Worm (Caenorhabditis elegans) whole organism, L4 larva: ENCODE measurements around the gene ell-1.
A peak's percentile ranks its signal among the peaks of the same experiment; 100 is the strongest.

ENCODE experiments used
- F10B5.3 ChIP-seq: sonication (generic microtip); optimal IDR thresholded peaks from 2 replicates; lab custom pipeline; 2016; ENCODE audit warnings: mild to moderate bottlenecking, missing genetic modification characterization, missing compliant biosample characterization
- T20F7.1 ChIP-seq: fragments of 200-800 bp; sonication (Bioruptor generic); optimal IDR thresholded peaks from 2 replicates; lab custom pipeline; 2018; ENCODE audit warnings: mild to moderate bottlenecking, missing genetic modification characterization, missing compliant biosample characterization
- aha-1 ChIP-seq: fragments of 150-350 bp; peaks from one replicate; lab custom pipeline; 2014; ENCODE audit warnings: missing biosample characterization, missing genetic modification characterization
- ama-1 ChIP-seq: fragments of 150-350 bp; optimal IDR thresholded peaks from 2 replicates; lab custom pipeline; 2014; ENCODE audit warnings: inconsistent platforms, mixed read lengths
- arid-1 ChIP-seq: fragments of 200-800 bp; sonication (Bioruptor generic); conservative IDR thresholded peaks from 2 replicates; pipeline ENCODE4 v1.3.6; 2022; ENCODE audit warnings: missing genetic modification reagents, missing genetic modification characterization, missing compliant biosample characterization
- ceh-20 ChIP-seq: fragments of 200-800 bp; sonication (Bioruptor generic); IDR thresholded peaks from 2 replicates; pipeline ENCODE4 v1.3.6; 2022; ENCODE audit warnings: missing genetic modification reagents, missing genetic modification characterization, missing compliant biosample characterization
- cey-2 ChIP-seq: sonication (generic microtip); optimal IDR thresholded peaks from 3 replicates; lab custom pipeline; 2017; ENCODE audit warnings: missing genetic modification characterization, mild to moderate bottlenecking, missing compliant biosample characterization, antibody characterized with exemption, borderline replicate concordance; ENCODE audit not compliant: insufficient read depth
- daf-16 ChIP-seq, 3 experiments: sonication (generic microtip); optimal IDR thresholded peaks; 2 replicates each; lab custom pipeline; 2016 to 2017; ENCODE audit warnings: missing genetic modification characterization in 3 of 3, missing genetic modification reagents in 3 of 3, mild to moderate bottlenecking in 2 of 3, missing compliant biosample characterization in 2 of 3, missing biosample characterization in 1 of 3, moderate library complexity in 1 of 3
- daf-8 ChIP-seq: fragments of 200-800 bp; sonication (Bioruptor generic); IDR thresholded peaks from 2 replicates; pipeline ENCODE4 v1.3.6; 2022; ENCODE audit warnings: missing genetic modification characterization, missing compliant biosample characterization
- dpl-1 ChIP-seq: fragments of 150-350 bp; optimal IDR thresholded peaks from 2 replicates; lab custom pipeline; 2014; ENCODE audit warnings: missing biosample characterization, missing genetic modification reagents, missing genetic modification characterization
- dve-1 ChIP-seq: sonication (generic microtip); optimal IDR thresholded peaks from 2 replicates; lab custom pipeline; 2017; ENCODE audit warnings: antibody characterized with exemption, mild to moderate bottlenecking, missing genetic modification characterization, missing compliant biosample characterization; ENCODE audit not compliant: insufficient read depth
- hif-1 ChIP-seq, 2 experiments: sonication (generic microtip); optimal IDR thresholded peaks; 2 replicates each; lab custom pipeline; 2016 to 2017; ENCODE audit warnings: missing compliant biosample characterization in 2 of 2, missing genetic modification characterization in 2 of 2, missing genetic modification reagents in 2 of 2, missing genotype in 2 of 2, mild to moderate bottlenecking in 1 of 2
- hlh-11 ChIP-seq: fragments of 200-800 bp; sonication (Bioruptor generic); optimal IDR thresholded peaks from 2 replicates; lab custom pipeline; 2018; ENCODE audit warnings: mild to moderate bottlenecking, missing genetic modification characterization, missing compliant biosample characterization
- hlh-30 ChIP-seq: sonication (generic microtip); optimal IDR thresholded peaks from 2 replicates; lab custom pipeline; 2017; ENCODE audit warnings: antibody characterized with exemption, mild to moderate bottlenecking, missing genetic modification characterization, missing compliant biosample characterization; ENCODE audit not compliant: insufficient read depth
- lin-29 ChIP-seq: fragments of 200-800 bp; sonication (Bioruptor generic); IDR thresholded peaks from 2 replicates; pipeline ENCODE4 v1.3.6; 2022; ENCODE audit warnings: missing genetic modification reagents, missing genetic modification characterization, missing compliant biosample characterization
- lsy-2 ChIP-seq, 2 experiments: fragments of 150-350 bp in 1 of 2; sonication (generic microtip) in 1 of 2; optimal IDR thresholded peaks; 2 replicates each; lab custom pipeline; 2014 to 2017; ENCODE audit warnings: missing biosample characterization in 2 of 2, missing genetic modification characterization in 2 of 2
- madf-9 ChIP-seq: fragments of 200-800 bp; sonication (Bioruptor generic); conservative IDR thresholded peaks from 2 replicates; pipeline ENCODE4 v1.3.6; 2022; ENCODE audit warnings: missing genetic modification reagents, missing genetic modification characterization, missing compliant biosample characterization
- mdl-1 ChIP-seq, 2 experiments: fragments of 150-350 bp in 1 of 2; sonication (generic microtip) in 1 of 2; optimal IDR thresholded peaks; 2 replicates each; lab custom pipeline; 2014 to 2017; ENCODE audit warnings: missing biosample characterization in 2 of 2, missing genetic modification characterization in 2 of 2
- mep-1 ChIP-seq: fragments of 150-350 bp; sonication (generic microtip); optimal IDR thresholded peaks from 3 replicates; lab custom pipeline; 2014; ENCODE audit warnings: missing biosample characterization, missing genetic modification characterization
- mes-2 ChIP-seq: sonication (generic microtip); optimal IDR thresholded peaks from 2 replicates; lab custom pipeline; 2016; ENCODE audit warnings: missing genotype, mild to moderate bottlenecking, missing genetic modification characterization, missing compliant biosample characterization; ENCODE audit not compliant: poor library complexity, severe bottlenecking
- mxl-3 ChIP-seq: fragments of 200-800 bp; sonication (Bioruptor generic); optimal IDR thresholded peaks from 2 replicates; lab custom pipeline; 2018; ENCODE audit warnings: mild to moderate bottlenecking, missing genetic modification characterization, missing compliant biosample characterization
- nhr-102 ChIP-seq: sonication (generic microtip); optimal IDR thresholded peaks from 2 replicates; lab custom pipeline; 2016; ENCODE audit warnings: mild to moderate bottlenecking, missing genetic modification characterization, moderate library complexity, missing compliant biosample characterization
- nhr-237 ChIP-seq: sonication (generic microtip); optimal IDR thresholded peaks from 2 replicates; lab custom pipeline; 2017; ENCODE audit warnings: missing biosample characterization, missing genetic modification characterization
- nhr-25 ChIP-seq: sonication (generic microtip); optimal IDR thresholded peaks from 2 replicates; lab custom pipeline; 2017; ENCODE audit warnings: missing genetic modification characterization, mild to moderate bottlenecking, missing compliant biosample characterization, antibody characterized with exemption, moderate library complexity, borderline replicate concordance; ENCODE audit not compliant: insufficient read depth
- nhr-28 ChIP-seq: fragments of 150-350 bp; optimal IDR thresholded peaks from 2 replicates; lab custom pipeline; 2014; ENCODE audit warnings: missing biosample characterization, missing genetic modification characterization
- nhr-48 ChIP-seq: sonication (generic microtip); optimal IDR thresholded peaks from 2 replicates; lab custom pipeline; 2016; ENCODE audit warnings: mild to moderate bottlenecking, missing genetic modification characterization, missing compliant biosample characterization
- nhr-77 ChIP-seq: fragments of 150-350 bp; optimal IDR thresholded peaks from 2 replicates; lab custom pipeline; 2014; ENCODE audit warnings: missing biosample characterization, missing genetic modification characterization
- php-3 ChIP-seq: fragments of 200-800 bp; sonication (Bioruptor generic); IDR thresholded peaks from 2 replicates; pipeline ENCODE4 v1.3.6; 2022; ENCODE audit warnings: missing genetic modification reagents, missing genetic modification characterization, missing compliant biosample characterization
- pqm-1 ChIP-seq: sonication (generic microtip); optimal IDR thresholded peaks from 2 replicates; lab custom pipeline; 2017; ENCODE audit warnings: missing biosample characterization, missing genetic modification characterization
- saeg-2 ChIP-seq: fragments of 200-800 bp; sonication (Bioruptor generic); IDR thresholded peaks from 2 replicates; pipeline ENCODE4 v1.3.6; 2022; ENCODE audit warnings: missing genetic modification reagents, missing genetic modification characterization, missing compliant biosample characterization
- set-16 ChIP-seq: fragments of 200-800 bp; sonication (Bioruptor generic); IDR thresholded peaks from 2 replicates; pipeline ENCODE4 v1.3.6; 2022; ENCODE audit warnings: missing genetic modification reagents, missing genetic modification characterization, missing compliant biosample characterization
- snpc-1.2 ChIP-seq: fragments of 200-800 bp; sonication (Bioruptor generic); IDR thresholded peaks from 2 replicates; pipeline ENCODE4 v1.3.6; 2022; ENCODE audit warnings: missing genetic modification reagents, missing genetic modification characterization, missing compliant biosample characterization
- tra-1 ChIP-seq: fragments of 200-800 bp; sonication (Bioruptor generic); IDR thresholded peaks from 2 replicates; pipeline ENCODE4 v1.3.6; 2022; ENCODE audit warnings: missing genetic modification reagents, missing genetic modification characterization, missing compliant biosample characterization
- unc-39 ChIP-seq: sonication (generic microtip); optimal IDR thresholded peaks from 2 replicates; lab custom pipeline; 2017; ENCODE audit warnings: missing biosample characterization, missing genetic modification characterization
- vab-7 ChIP-seq: fragments of 200-800 bp; sonication (Bioruptor generic); IDR thresholded peaks from 2 replicates; pipeline ENCODE4 v1.3.6; 2022; ENCODE audit warnings: missing genetic modification reagents, missing genetic modification characterization, missing compliant biosample characterization
- zfp-2 ChIP-seq: sonication (generic microtip); optimal IDR thresholded peaks from 2 replicates; lab custom pipeline; 2016; ENCODE audit warnings: mild to moderate bottlenecking, missing genetic modification characterization, missing compliant biosample characterization
- ztf-11 ChIP-seq: fragments of 150-350 bp; optimal IDR thresholded peaks from 2 replicates; lab custom pipeline; 2014; ENCODE audit warnings: missing biosample characterization, missing genetic modification characterization

Gene ell-1

DNA sequence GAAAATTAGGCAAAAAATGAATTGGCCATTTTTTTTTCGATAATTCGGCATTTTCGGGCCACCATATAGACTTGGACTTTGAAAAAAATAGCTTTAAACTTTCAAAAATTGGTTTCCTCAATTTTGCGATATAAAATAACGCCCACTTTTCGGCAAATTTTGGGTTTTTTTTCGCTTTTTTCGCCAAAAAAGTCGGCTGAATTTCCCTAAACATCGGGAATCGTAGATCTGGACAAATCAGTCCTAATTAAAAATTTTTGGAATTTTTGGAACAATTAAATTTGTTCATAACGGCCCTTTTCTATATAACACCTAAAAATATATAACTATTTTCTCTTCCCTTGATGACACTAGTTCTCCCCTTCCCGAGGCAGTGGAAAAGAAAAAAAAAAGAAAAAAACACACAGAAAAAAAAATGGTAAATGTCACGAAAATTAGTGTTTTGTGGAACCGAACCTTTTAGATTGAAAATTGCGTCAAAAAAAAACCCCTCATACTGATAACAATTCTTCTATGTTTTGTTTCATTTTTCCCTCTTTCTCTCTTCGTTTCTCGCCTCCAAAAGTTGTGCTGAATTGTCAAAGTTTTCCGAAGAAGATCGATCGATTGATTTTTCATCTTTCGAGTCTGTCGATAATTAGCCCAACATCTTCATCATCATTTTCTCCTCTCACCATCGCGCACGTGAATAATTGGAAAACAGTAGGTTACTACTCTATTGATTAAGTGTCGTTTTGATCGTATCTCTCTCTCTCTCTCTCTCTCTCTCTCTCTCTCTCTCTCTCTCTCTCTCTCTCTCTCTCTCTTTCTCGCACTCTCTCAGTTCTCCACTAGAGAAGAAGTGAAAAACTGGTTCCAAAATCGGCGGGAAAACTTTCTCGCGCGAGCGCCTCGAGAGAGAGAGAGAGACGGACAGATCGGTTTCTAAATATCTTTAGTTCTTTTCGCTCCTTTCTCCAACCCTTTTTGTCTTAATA lies 6.4 kb downstream of the ell-1 start, which contains the start of gene Y24D9A.6 (continued):
- TF ChIP-seq lin-29 (GFP tag; lab: Robert Waterston, UW) (0 out of 2 replicates have a peak, but pooled peaks have one; percentile 41), vab-7 (GFP tag; lab: Robert Waterston, UW) (no peak), cey-2 (peak; percentile 23), daf-16 (GFP tag; optimal IDR thresholded peaks at IDR 0.05; lab: Kevin White, UChicago) (no peak), daf-16 (tag; optimal IDR thresholded peaks at IDR 0.05; lab: Kevin White, UChicago) (peak; percentile 3), nhr-237 (tag; lab: Kevin White, UChicago) (no peak), mep-1 (tag; lab: Kevin White, UChicago) (peak; percentile 58), nhr-48 (peak; percentile 11), nhr-77 (tag; lab: Kevin White, UChicago) (no peak), set-16 (GFP tag; lab: Robert Waterston, UW) (peak; percentile 81), tra-1 (GFP tag; lab: Robert Waterston, UW) (peak; percentile 35; the same call in 1 of the 2 replicates), nhr-102 (tag; lab: Kevin White, UChicago) (peak; percentile 15)

DNA sequence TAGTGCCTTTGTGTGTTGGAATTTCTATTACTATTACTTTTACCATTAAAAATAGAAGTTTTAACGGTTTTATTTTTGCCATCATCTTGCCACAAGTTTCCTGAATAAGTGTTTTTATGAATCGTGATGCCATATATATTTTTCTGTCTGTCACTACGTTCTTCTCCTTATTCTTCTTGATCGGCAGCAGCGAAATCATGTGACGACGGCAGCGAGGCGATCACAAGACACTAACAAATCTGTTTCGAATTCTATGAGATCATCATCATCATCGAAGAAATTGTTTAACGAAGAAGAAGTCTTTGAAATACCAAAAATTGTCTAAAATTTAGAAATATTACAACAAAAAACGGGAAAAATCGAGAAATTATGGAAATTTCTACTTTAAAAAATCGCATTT lies 8.2 kb downstream of the ell-1 start:
- TF ChIP-seq hlh-30 (tag; lab: Kevin White, UChicago) (peak; percentile 91), lsy-2 (tag; optimal IDR thresholded peaks at IDR 0.05; lab: Kevin White, UChicago) (peak in 1 of 2 experiments; percentile 52), mdl-1 (tag; optimal IDR thresholded peaks at IDR 0.05; lab: Kevin White, UChicago) (peak in 1 of 2 experiments; percentile 28), ztf-11 (no peak), saeg-2 (GFP tag; lab: Robert Waterston, UW) (no peak), dve-1 (peak; percentile 66), pqm-1 (tag; lab: Kevin White, UChicago) (no peak), daf-8 (GFP tag; lab: Robert Waterston, UW) (no peak), zfp-2 (no peak), nhr-25 (peak; percentile 4), dpl-1 (GFP tag; lab: Kevin White, UChicago) (peak; percentile 20), nhr-28 (tag; lab: Kevin White, UChicago) (peak; percentile 60), hif-1 (tag; optimal IDR thresholded peaks at IDR 0.05; lab: Kevin White, UChicago) (peak in 1 of 2 experiments; percentile 3), arid-1 (GFP tag; lab: Robert Waterston, UW) (no peak), snpc-1.2 (GFP tag; lab: Robert Waterston, UW) (no peak), mxl-3 (GFP tag; lab: Kevin White, UChicago) (no peak), F10B5.3 (tag; lab: Kevin White, UChicago) (no peak), php-3 (GFP tag; lab: Robert Waterston, UW) (no peak), mep-1 (tag; lab: Kevin White, UChicago) (peak; percentile 66), madf-9 (GFP tag; lab: Robert Waterston, UW) (no peak), hlh-11 (tag; lab: Kevin White, UChicago) (peak; percentile 67), mes-2 (tag; lab: Kevin White, UChicago) (no peak), T20F7.1 (GFP tag; lab: Kevin White, UChicago) (peak; percentile 18), ceh-20 (GFP tag; lab: Robert Waterston, UW) (no peak), aha-1 (tag; lab: Kevin White, UChicago) (peak; percentile 32), cey-2 (no peak), ama-1 (lab: Kevin White, UChicago) (no peak), unc-39 (no peak)
- TF ChIP-seq, all 104 proteins: peak for 12
